Worm (Caenorhabditis elegans) whole organism, late embryonic: ENCODE results near the gene C54E10.6.
"Not testable (repeated sequence)": the region's sequence is repeated elsewhere in the genome, so short reads cannot be mapped to it uniquely, and the experiment has no call there.

Experiments used
- C08G9.2 ChIP-seq: sonication (generic microtip); optimal IDR thresholded peaks from 2 replicates; lab custom pipeline; 2016; ENCODE audit warnings: mild to moderate bottlenecking, missing genetic modification characterization, moderate library complexity, missing compliant biosample characterization
- F13H6.1 ChIP-seq: sonication (generic microtip); optimal IDR thresholded peaks from 2 replicates; lab custom pipeline; 2016; ENCODE audit warnings: missing genetic modification characterization, missing compliant biosample characterization
- K09A11.1 ChIP-seq: sonication (generic microtip); optimal IDR thresholded peaks from 2 replicates; lab custom pipeline; 2017; ENCODE audit warnings: antibody characterized with exemption, mild to moderate bottlenecking, missing genetic modification characterization, missing compliant biosample characterization; ENCODE audit not compliant: insufficient read depth
- ahr-1 ChIP-seq: sonication (generic microtip); optimal IDR thresholded peaks from 2 replicates; lab custom pipeline; 2016; ENCODE audit warnings: missing genetic modification characterization, missing compliant biosample characterization
- ama-1 ChIP-seq: fragments of 150-350 bp; optimal IDR thresholded peaks from 2 replicates; lab custom pipeline; 2014
- ceh-14 ChIP-seq: sonication (generic microtip); optimal IDR thresholded peaks from 2 replicates; lab custom pipeline; 2016; ENCODE audit warnings: missing genotype, missing genetic modification characterization, missing compliant biosample characterization
- ceh-19 ChIP-seq: fragments of 200-800 bp; sonication (Bioruptor generic); optimal IDR thresholded peaks from 2 replicates; lab custom pipeline; 2018; ENCODE audit warnings: mild to moderate bottlenecking, missing genetic modification characterization, missing compliant biosample characterization
- ceh-2 ChIP-seq: sonication (generic microtip); optimal IDR thresholded peaks from 2 replicates; lab custom pipeline; 2016; ENCODE audit warnings: missing genotype, missing genetic modification characterization, missing compliant biosample characterization
- ceh-30 ChIP-seq: fragments of 150-350 bp; optimal IDR thresholded peaks from 2 replicates; lab custom pipeline; 2014; ENCODE audit warnings: missing biosample characterization, missing genetic modification characterization
- ceh-31 ChIP-seq: sonication (generic microtip); optimal IDR thresholded peaks from 2 replicates; lab custom pipeline; 2016; ENCODE audit warnings: missing genetic modification characterization, missing compliant biosample characterization
- ceh-45 ChIP-seq: fragments of 200-800 bp; sonication (Bioruptor generic); IDR thresholded peaks from 2 replicates; pipeline ENCODE4 v1.3.6; 2022; ENCODE audit warnings: missing genetic modification reagents, missing genetic modification characterization, missing compliant biosample characterization
- ceh-48 ChIP-seq: sonication (generic microtip); optimal IDR thresholded peaks from 2 replicates; lab custom pipeline; 2016; ENCODE audit warnings: missing genetic modification characterization, inconsistent platforms, missing compliant biosample characterization
- ceh-9 ChIP-seq: sonication (generic microtip); optimal IDR thresholded peaks from 2 replicates; lab custom pipeline; 2016; ENCODE audit warnings: mild to moderate bottlenecking, missing genetic modification characterization, inconsistent platforms, missing compliant biosample characterization
- dmd-4 ChIP-seq: sonication (generic microtip); optimal IDR thresholded peaks from 2 replicates; lab custom pipeline; 2016; ENCODE audit warnings: borderline replicate concordance, missing genetic modification characterization, missing compliant biosample characterization
- dve-1 ChIP-seq: sonication (generic microtip); optimal IDR thresholded peaks from 2 replicates; lab custom pipeline; 2017; ENCODE audit warnings: antibody characterized with exemption, mild to moderate bottlenecking, missing genetic modification characterization, missing compliant biosample characterization
- elt-2 ChIP-seq: sonication (generic microtip); optimal IDR thresholded peaks from 2 replicates; lab custom pipeline; 2016; ENCODE audit warnings: missing genetic modification reagents, missing genetic modification characterization, missing compliant biosample characterization
- elt-4 ChIP-seq: sonication (generic microtip); optimal IDR thresholded peaks from 2 replicates; lab custom pipeline; 2016; ENCODE audit warnings: missing genetic modification characterization, missing compliant biosample characterization
- lim-6 ChIP-seq: sonication (generic microtip); optimal IDR thresholded peaks from 2 replicates; lab custom pipeline; 2016; ENCODE audit warnings: missing genetic modification characterization, missing compliant biosample characterization
- madf-2 ChIP-seq: sonication (generic microtip); optimal IDR thresholded peaks from 2 replicates; lab custom pipeline; 2017; ENCODE audit warnings: missing genetic modification characterization, missing compliant biosample characterization
- mec-3 ChIP-seq: sonication (generic microtip); optimal IDR thresholded peaks from 2 replicates; lab custom pipeline; 2016; ENCODE audit warnings: borderline replicate concordance, missing genetic modification characterization, missing compliant biosample characterization
- nfya-1 ChIP-seq: sonication (generic microtip); optimal IDR thresholded peaks from 2 replicates; lab custom pipeline; 2017; ENCODE audit warnings: missing genetic modification characterization, mild to moderate bottlenecking, missing compliant biosample characterization, antibody characterized with exemption, moderate library complexity
- nhr-11 ChIP-seq: fragments of 150-350 bp; optimal IDR thresholded peaks from 2 replicates; lab custom pipeline; 2014; ENCODE audit warnings: missing biosample characterization, missing genetic modification characterization
- npax-4 ChIP-seq: sonication (generic microtip); optimal IDR thresholded peaks from 2 replicates; lab custom pipeline; 2016; ENCODE audit warnings: missing genetic modification characterization, missing compliant biosample characterization
- pat-9 ChIP-seq: fragments of 200-800 bp; sonication (Bioruptor generic); optimal IDR thresholded peaks from 2 replicates; lab custom pipeline; 2018; ENCODE audit warnings: mild to moderate bottlenecking, missing genetic modification characterization, moderate library complexity, missing compliant biosample characterization
- pha-2 ChIP-seq: sonication (generic microtip); optimal IDR thresholded peaks from 2 replicates; lab custom pipeline; 2017; ENCODE audit warnings: mild to moderate bottlenecking, missing genetic modification characterization, missing compliant biosample characterization
- sdc-2 ChIP-seq: sonication (generic microtip); optimal IDR thresholded peaks from 2 replicates; lab custom pipeline; 2016; ENCODE audit warnings: missing genotype, missing genetic modification characterization, missing compliant biosample characterization
- tbx-2 ChIP-seq: sonication (generic microtip); optimal IDR thresholded peaks from 2 replicates; lab custom pipeline; 2016; ENCODE audit warnings: missing genetic modification characterization, missing compliant biosample characterization
- unc-86 ChIP-seq: sonication (generic microtip); optimal IDR thresholded peaks from 2 replicates; lab custom pipeline; 2016; ENCODE audit warnings: missing genetic modification characterization, missing compliant biosample characterization
- zip-5 ChIP-seq: sonication (generic microtip); optimal IDR thresholded peaks from 2 replicates; lab custom pipeline; 2016; ENCODE audit warnings: missing genetic modification characterization, missing compliant biosample characterization
- ztf-16 ChIP-seq: sonication (generic microtip); optimal IDR thresholded peaks from 2 replicates; lab custom pipeline; 2017; ENCODE audit warnings: missing genetic modification characterization, missing compliant biosample characterization

Gene C54E10.6

DNA sequence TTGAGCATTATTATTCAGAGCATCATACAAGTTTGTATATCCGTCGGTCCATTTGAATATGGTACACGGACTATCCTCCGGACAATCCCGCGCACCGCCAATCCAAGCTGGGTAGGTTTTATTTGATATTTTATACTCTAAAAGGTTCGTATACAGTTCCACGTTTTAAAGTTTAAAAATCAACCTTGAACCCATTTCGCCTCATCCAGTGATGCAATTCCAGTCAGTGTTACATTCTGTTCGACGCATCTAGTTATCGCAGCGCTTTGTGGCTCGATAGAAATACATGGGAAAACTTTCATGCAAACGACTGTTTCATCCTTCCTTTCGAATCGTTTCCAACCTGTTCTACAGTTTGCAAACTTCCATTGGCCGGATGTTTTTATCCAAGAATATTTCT is 38.6 kb downstream of the C54E10.6 start:
- no peak for TF ChIP-seq ceh-45 (GFP tag; lab: Robert Waterston, UW)
- no peak for TF ChIP-seq dmd-4
- no peak for TF ChIP-seq ceh-48 (tag; lab: Kevin White, UChicago)
- no peak for TF ChIP-seq C08G9.2
- no peak for TF ChIP-seq ceh-2 (tag; lab: Kevin White, UChicago)
- no peak for TF ChIP-seq elt-2 (tag; lab: Kevin White, UChicago)
- no peak for TF ChIP-seq ceh-31 (tag; lab: Kevin White, UChicago)
- no peak for TF ChIP-seq zip-5 (tag; lab: Kevin White, UChicago)
- TF ChIP-seq elt-4 (tag; lab: Kevin White, UChicago) = no peak
- TF ChIP-seq ama-1 (lab: Kevin White, UChicago) = no peak
- no peak for TF ChIP-seq ahr-1 (tag; lab: Kevin White, UChicago)
- no peak for TF ChIP-seq ceh-9
- no peak for TF ChIP-seq pha-2 (tag; lab: Kevin White, UChicago)
- no peak for TF ChIP-seq pat-9 (tag; lab: Kevin White, UChicago)
- TF ChIP-seq nhr-11 = no peak
- no peak for TF ChIP-seq ztf-16 (tag; lab: Kevin White, UChicago)

DNA sequence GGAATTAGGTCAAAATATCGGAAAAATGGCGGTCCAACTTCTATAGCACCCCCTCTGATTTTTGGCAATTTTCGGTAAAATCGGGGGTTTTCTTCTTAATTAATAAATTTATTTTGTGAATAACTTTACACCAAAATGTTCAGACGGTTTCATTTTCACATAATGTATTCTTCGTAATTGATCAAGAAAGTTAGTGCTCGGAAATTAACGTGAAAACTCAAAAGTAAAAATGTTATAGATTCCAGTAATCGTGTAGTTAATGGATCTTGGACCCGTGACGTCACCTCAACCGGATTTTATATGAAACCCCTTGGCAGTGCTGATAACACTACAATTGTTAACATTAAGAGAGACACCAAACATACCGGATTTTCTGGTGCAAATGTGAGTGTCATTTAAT is 46.5 kb downstream of the C54E10.6 start, which contains the start of gene F11D11.22:
TSS of gene F11D11.22 (plus strand) at position 301 of the 400 bp plus-strand sequence.
- not testable (repeated sequence) for TF ChIP-seq F13H6.1 (tag; lab: Kevin White, UChicago); nfya-1; ceh-30 (tag; lab: Kevin White, UChicago)

DNA sequence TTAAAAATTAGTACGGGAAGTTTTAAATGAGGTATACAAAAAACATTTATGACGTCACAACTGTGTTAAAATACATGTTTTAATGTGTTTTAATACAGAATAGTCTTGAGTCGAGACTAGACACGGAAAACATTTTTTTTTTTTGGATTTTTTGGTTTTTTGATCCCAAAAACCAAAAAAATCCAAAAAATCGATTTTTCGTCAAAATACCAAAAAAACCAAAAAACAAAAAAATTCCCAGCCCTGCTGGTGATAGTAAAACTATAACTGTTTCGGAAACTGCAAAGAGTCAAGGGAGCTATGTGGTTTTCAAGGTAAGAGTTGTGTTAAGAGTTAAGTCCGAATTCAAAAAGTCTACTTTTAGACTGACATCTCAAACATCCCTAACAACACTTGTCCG is 47.5 kb downstream of the C54E10.6 start, which contains the start of gene F11D11.4:
TSS of gene F11D11.4 (plus strand) at position 301 of the 400 bp plus-strand sequence.
- TF ChIP-seq nhr-11 (no peak), dve-1 (tag; lab: Kevin White, UChicago) (no peak), ceh-48 (tag; lab: Kevin White, UChicago) (no peak), tbx-2 (tag; lab: Kevin White, UChicago) (no peak), ceh-30 (tag; lab: Kevin White, UChicago) (no peak), mec-3 (tag; lab: Kevin White, UChicago) (no peak), sdc-2 (no peak), ceh-45 (GFP tag; lab: Robert Waterston, UW) (no peak), unc-86 (tag; lab: Kevin White, UChicago) (no peak), lim-6 (tag; lab: Kevin White, UChicago) (no peak), C08G9.2 (no peak), ceh-14 (tag; lab: Kevin White, UChicago) (no peak), ama-1 (lab: Kevin White, UChicago) (no peak), npax-4 (tag; lab: Kevin White, UChicago) (no peak), madf-2 (tag; lab: Kevin White, UChicago) (no peak), ceh-19 (no peak)

DNA sequence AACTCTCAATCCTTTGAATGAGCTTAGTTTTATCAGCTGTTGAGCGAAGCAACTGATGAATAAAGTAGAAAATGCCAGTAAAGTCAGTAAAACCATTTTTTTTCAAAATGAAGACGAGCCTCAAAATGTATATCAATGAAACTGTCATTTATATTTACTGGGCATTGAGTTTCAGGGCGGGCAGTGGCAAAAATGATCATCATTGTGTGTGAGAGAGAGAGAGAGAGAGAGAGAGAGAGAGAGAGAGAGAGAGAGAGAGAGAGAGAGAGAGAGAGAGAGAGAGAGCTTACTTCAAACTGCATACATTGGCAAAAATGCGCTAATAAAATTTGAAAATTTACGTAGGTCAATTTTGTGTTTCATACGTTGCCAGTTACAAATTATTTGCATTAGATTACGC is 48.4 kb downstream of the C54E10.6 start, which contains the start of gene F11D11.3:
TSS of gene F11D11.3 (minus strand) at position 101 of the 400 bp plus-strand sequence.
- TF ChIP-seq K09A11.1 (tag; lab: Kevin White, UChicago) (no peak), unc-86 (tag; lab: Kevin White, UChicago) (no peak), C08G9.2 (no peak), ztf-16 (tag; lab: Kevin White, UChicago) (no peak), ahr-1 (tag; lab: Kevin White, UChicago) (no peak)
- TF ChIP-seq, all 69 proteins: peak for 0
